Worm (Caenorhabditis elegans): ENCODE measurements around the gene tat-3.

DNA sequence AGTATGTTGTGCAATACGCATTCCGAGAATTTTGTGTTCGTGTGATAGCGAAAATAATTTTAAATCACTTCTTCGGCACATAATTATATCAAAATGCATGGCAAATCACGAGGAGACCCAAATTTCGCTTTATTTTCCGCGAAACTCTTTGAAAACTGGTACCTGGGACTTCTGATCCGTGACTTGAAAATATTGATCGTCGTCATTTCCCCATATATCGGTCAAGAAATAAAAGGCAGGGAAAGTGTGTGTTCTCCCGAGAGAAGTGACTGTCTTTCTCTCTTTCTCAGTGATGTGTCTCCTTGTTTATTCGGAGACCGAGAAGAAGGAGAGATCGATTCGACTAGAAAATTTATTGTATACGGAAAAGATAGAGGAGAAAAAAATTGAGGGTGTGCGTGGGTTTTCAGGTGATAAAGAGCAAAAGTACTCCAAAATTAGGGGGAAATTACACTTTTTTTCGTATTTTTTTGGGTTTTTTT, 19.3 kb downstream of the tat-3 start, which contains the start of gene W09D10.5:
- TF ChIP-seq ztf-23 (GFP tag; IDR thresholded peaks at IDR 0.05) (no peak), tab-1 (GFP tag; IDR thresholded peaks at IDR 0.05) (no peak), cog-1 (tag; optimal IDR thresholded peaks at IDR 0.05) (no peak), ztf-29 (GFP tag; IDR thresholded peaks at IDR 0.05) (no peak), flt-1 (GFP tag; IDR thresholded peaks at IDR 0.05) (0 out of 2 replicates have a peak, but pooled peaks have one; percentile 6), ref-1 (GFP tag; conservative IDR thresholded peaks at IDR 0.05) (no peak), T22C8.4 (GFP tag; IDR thresholded peaks at IDR 0.05) (no peak), med-1 (GFP tag; optimal IDR thresholded peaks at IDR 0.05; ENCODE audit: insufficient read depth) (no peak)
